Worm (Caenorhabditis elegans) whole organism, young adult: ENCODE measurements around the gene daao-1.

Experiments
- B0261.1 ChIP-seq: sonication (generic microtip); optimal IDR thresholded peaks from 2 replicates; lab custom pipeline; 2016; ENCODE audit warnings: mild to moderate bottlenecking, missing genetic modification characterization, moderate library complexity, missing compliant biosample characterization
- D2030.7 ChIP-seq: fragments of 200-800 bp; sonication (Bioruptor generic); IDR thresholded peaks from 2 replicates; pipeline ENCODE4 v1.3.6; 2022; ENCODE audit warnings: missing genetic modification reagents, missing genetic modification characterization, missing compliant biosample characterization
- F10E7.11 ChIP-seq: sonication (generic microtip); optimal IDR thresholded peaks from 2 replicates; lab custom pipeline; 2017; ENCODE audit warnings: mild to moderate bottlenecking, missing genetic modification characterization, moderate library complexity, missing compliant biosample characterization
- F39B2.1 ChIP-seq: fragments of 200-800 bp; sonication (Bioruptor generic); IDR thresholded peaks from 2 replicates; pipeline ENCODE4 v1.3.6; 2022; ENCODE audit warnings: missing genetic modification reagents, missing genetic modification characterization, missing compliant biosample characterization
- F55B11.4 ChIP-seq: sonication (generic microtip); optimal IDR thresholded peaks from 2 replicates; lab custom pipeline; 2016; ENCODE audit warnings: missing compliant biosample characterization, missing genetic modification characterization, borderline replicate concordance; ENCODE audit not compliant: insufficient read depth
- K12H6.12 ChIP-seq: fragments of 200-800 bp; sonication (Bioruptor generic); optimal IDR thresholded peaks from 2 replicates; lab custom pipeline; 2018; ENCODE audit warnings: mild to moderate bottlenecking, missing genetic modification characterization, missing compliant biosample characterization
- akir-1 ChIP-seq: fragments of 200-800 bp; sonication (Bioruptor generic); optimal IDR thresholded peaks from 2 replicates; lab custom pipeline; 2018; ENCODE audit warnings: mild to moderate bottlenecking, missing genetic modification characterization, moderate library complexity, missing compliant biosample characterization
- atf-7 ChIP-seq: sonication (generic microtip); optimal IDR thresholded peaks from 2 replicates; lab custom pipeline; 2017; ENCODE audit warnings: mild to moderate bottlenecking, missing genetic modification characterization, missing compliant biosample characterization
- athp-1 ChIP-seq: sonication (generic microtip); optimal IDR thresholded peaks from 2 replicates; lab custom pipeline; 2017; ENCODE audit warnings: mild to moderate bottlenecking, missing genetic modification characterization, missing compliant biosample characterization
- attf-6 ChIP-seq: fragments of 200-800 bp; sonication (Bioruptor generic); IDR thresholded peaks from 2 replicates; pipeline ENCODE4 v1.3.6; 2022; ENCODE audit warnings: missing genetic modification reagents, missing genetic modification characterization, missing compliant biosample characterization
- ceh-100 ChIP-seq: fragments of 200-800 bp; sonication (Bioruptor generic); IDR thresholded peaks from 2 replicates; pipeline ENCODE4 v1.3.6; 2022; ENCODE audit warnings: missing genetic modification reagents, missing genetic modification characterization, missing compliant biosample characterization
- ceh-27 ChIP-seq: fragments of 200-800 bp; sonication (Bioruptor generic); optimal IDR thresholded peaks from 2 replicates; lab custom pipeline; 2018; ENCODE audit warnings: mild to moderate bottlenecking, missing genetic modification characterization, moderate library complexity, missing compliant biosample characterization
- ceh-40 ChIP-seq: fragments of 200-800 bp; sonication (Bioruptor generic); IDR thresholded peaks from 2 replicates; pipeline ENCODE4 v1.3.6; 2022; ENCODE audit warnings: missing genetic modification characterization, missing compliant biosample characterization
- ceh-79 ChIP-seq: sonication (generic microtip); optimal IDR thresholded peaks from 2 replicates; lab custom pipeline; 2017; ENCODE audit warnings: mild to moderate bottlenecking, missing genetic modification characterization, missing compliant biosample characterization
- ceh-91 ChIP-seq: fragments of 200-800 bp; sonication (Bioruptor generic); IDR thresholded peaks from 2 replicates; pipeline ENCODE4 v1.3.6; 2022; ENCODE audit warnings: missing genetic modification reagents, missing genetic modification characterization, missing compliant biosample characterization
- die-1 ChIP-seq: sonication (generic microtip); optimal IDR thresholded peaks from 2 replicates; lab custom pipeline; 2016; ENCODE audit warnings: missing genotype, mild to moderate bottlenecking, missing genetic modification characterization, missing compliant biosample characterization
- dpff-1 ChIP-seq: sonication (generic microtip); optimal IDR thresholded peaks from 2 replicates; lab custom pipeline; 2017; ENCODE audit warnings: mild to moderate bottlenecking, missing genetic modification characterization, missing compliant biosample characterization
- egl-18 ChIP-seq: fragments of 200-800 bp; sonication (Bioruptor generic); IDR thresholded peaks from 2 replicates; pipeline ENCODE4 v1.3.6; 2022; ENCODE audit warnings: missing genetic modification reagents, missing genetic modification characterization, missing compliant biosample characterization
- gei-17 ChIP-seq: fragments of 200-800 bp; sonication (Bioruptor generic); optimal IDR thresholded peaks from 2 replicates; lab custom pipeline; 2018; ENCODE audit warnings: mild to moderate bottlenecking, missing genetic modification characterization, missing compliant biosample characterization
- hlh-12 ChIP-seq: sonication (generic microtip); optimal IDR thresholded peaks from 2 replicates; lab custom pipeline; 2016; ENCODE audit warnings: missing genetic modification characterization, missing compliant biosample characterization
- hmg-20 ChIP-seq: fragments of 200-800 bp; sonication (Bioruptor generic); IDR thresholded peaks from 2 replicates; pipeline ENCODE4 v1.3.6; 2022; ENCODE audit warnings: missing genetic modification reagents, missing genetic modification characterization, missing compliant biosample characterization
- lin-26 ChIP-seq: fragments of 200-800 bp; sonication (Bioruptor generic); IDR thresholded peaks from 2 replicates; pipeline ENCODE4 v1.3.6; 2022; ENCODE audit warnings: missing genetic modification reagents, missing genetic modification characterization, missing compliant biosample characterization
- madf-3 ChIP-seq: fragments of 200-800 bp; sonication (Bioruptor generic); IDR thresholded peaks from 2 replicates; pipeline ENCODE4 v1.3.6; 2022; ENCODE audit warnings: missing genetic modification reagents, missing genetic modification characterization, missing compliant biosample characterization
- madf-8 ChIP-seq: fragments of 200-800 bp; sonication (Bioruptor generic); conservative IDR thresholded peaks from 2 replicates; pipeline ENCODE4 v1.3.6; 2022; ENCODE audit warnings: missing genetic modification reagents, missing genetic modification characterization, missing compliant biosample characterization
- mcd-1 ChIP-seq: fragments of 200-800 bp; sonication (Bioruptor generic); IDR thresholded peaks from 2 replicates; pipeline ENCODE4 v1.3.6; 2022; ENCODE audit warnings: missing genetic modification reagents, missing genetic modification characterization, missing compliant biosample characterization
- nfya-1 ChIP-seq: sonication (generic microtip); optimal IDR thresholded peaks from 2 replicates; lab custom pipeline; 2017; ENCODE audit warnings: antibody characterized with exemption, missing compliant biosample characterization, missing genetic modification characterization, borderline replicate concordance; ENCODE audit not compliant: insufficient read depth
- nfya-2 ChIP-seq: fragments of 200-800 bp; sonication (Bioruptor generic); IDR thresholded peaks from 2 replicates; pipeline ENCODE4 v1.3.6; 2022; ENCODE audit warnings: missing genetic modification reagents, missing genetic modification characterization, missing compliant biosample characterization
- nfyb-1 ChIP-seq: fragments of 200-800 bp; sonication (Bioruptor generic); IDR thresholded peaks from 2 replicates; pipeline ENCODE4 v1.3.6; 2022; ENCODE audit warnings: missing genetic modification reagents, missing genetic modification characterization, missing compliant biosample characterization
- nhr-120 ChIP-seq: fragments of 200-800 bp; sonication (Bioruptor generic); IDR thresholded peaks from 2 replicates; pipeline ENCODE4 v1.3.6; 2022; ENCODE audit warnings: missing genetic modification characterization, missing compliant biosample characterization
- nhr-27 ChIP-seq: fragments of 200-800 bp; sonication (Bioruptor generic); optimal IDR thresholded peaks from 2 replicates; lab custom pipeline; 2018; ENCODE audit warnings: mild to moderate bottlenecking, missing genetic modification characterization, moderate library complexity, missing compliant biosample characterization
- nhr-80 ChIP-seq: sonication (generic microtip); optimal IDR thresholded peaks from 2 replicates; lab custom pipeline; 2016; ENCODE audit warnings: missing genetic modification characterization, missing compliant biosample characterization
- nhr-90 ChIP-seq: sonication (generic microtip); optimal IDR thresholded peaks from 2 replicates; lab custom pipeline; 2016; ENCODE audit warnings: missing genotype, mild to moderate bottlenecking, missing genetic modification characterization, missing compliant biosample characterization
- pha-4 ChIP-seq: fragments of 150-350 bp; sonication (generic microtip); optimal IDR thresholded peaks from 2 replicates; lab custom pipeline; 2014; ENCODE audit warnings: missing biosample characterization, missing genetic modification reagents, missing genetic modification characterization
- rec-8 ChIP-seq, 2 experiments: sonication (generic microtip); optimal IDR thresholded peaks; 2 replicates each; lab custom pipeline; 2016; ENCODE audit warnings: mild to moderate bottlenecking in 2 of 2, missing genetic modification characterization in 2 of 2, missing genetic modification reagents in 2 of 2, missing genotype in 2 of 2, missing biosample characterization in 1 of 2, missing compliant biosample characterization in 1 of 2, moderate library complexity in 1 of 2
- rpc-1 ChIP-seq, 2 experiments: fragments of 150-350 bp in 1 of 2; sonication (generic microtip) in 1 of 2; optimal IDR thresholded peaks; 2 replicates each; lab custom pipeline; 2014 to 2018; ENCODE audit warnings: missing biosample characterization in 1 of 2, missing genetic modification characterization in 1 of 2, missing genetic modification reagents in 1 of 2, missing genotype in 1 of 2
- sea-2 ChIP-seq: fragments of 200-800 bp; sonication (Bioruptor generic); IDR thresholded peaks from 2 replicates; pipeline ENCODE4 v1.3.6; 2022; ENCODE audit warnings: missing genetic modification characterization, missing compliant biosample characterization
- snpc-1.1 ChIP-seq: sonication (generic microtip); optimal IDR thresholded peaks from 2 replicates; lab custom pipeline; 2017; ENCODE audit warnings: missing genetic modification characterization, mild to moderate bottlenecking, missing compliant biosample characterization, antibody characterized with exemption, moderate library complexity, missing genotype, missing genetic modification reagents; ENCODE audit not compliant: insufficient read depth
- snpc-3.4 ChIP-seq: sonication (generic microtip); optimal IDR thresholded peaks from 2 replicates; lab custom pipeline; 2017; ENCODE audit warnings: missing genetic modification characterization, mild to moderate bottlenecking, missing compliant biosample characterization, antibody characterized with exemption, moderate library complexity, missing genotype, missing genetic modification reagents
- sptf-2 ChIP-seq: fragments of 200-800 bp; sonication (Bioruptor generic); optimal IDR thresholded peaks from 2 replicates; lab custom pipeline; 2018; ENCODE audit warnings: mild to moderate bottlenecking, missing genetic modification characterization, missing compliant biosample characterization
- tbp1 ChIP-seq: fragments of 200-800 bp; sonication (Bioruptor generic); optimal IDR thresholded peaks from 2 replicates; lab custom pipeline; 2018; ENCODE audit warnings: mild to moderate bottlenecking, missing genetic modification characterization, missing compliant biosample characterization
- tbx-9 ChIP-seq: sonication (generic microtip); optimal IDR thresholded peaks from 2 replicates; lab custom pipeline; 2016; ENCODE audit warnings: borderline replicate concordance, missing genetic modification characterization, inconsistent platforms, missing compliant biosample characterization
- tlf-1 ChIP-seq: fragments of 200-800 bp; sonication (Bioruptor generic); optimal IDR thresholded peaks from 2 replicates; lab custom pipeline; 2018; ENCODE audit warnings: mild to moderate bottlenecking, missing genetic modification characterization, missing compliant biosample characterization
- unc-62 ChIP-seq: fragments of 150-350 bp; optimal IDR thresholded peaks from 2 replicates; lab custom pipeline; 2014; ENCODE audit warnings: missing biosample characterization, missing genetic modification reagents, missing genetic modification characterization
- xnd-1 ChIP-seq: sonication (generic microtip); optimal IDR thresholded peaks from 2 replicates; lab custom pipeline; 2016; ENCODE audit warnings: missing genotype, missing genetic modification reagents, missing genetic modification characterization, missing compliant biosample characterization
- ztf-18 ChIP-seq: sonication (generic microtip); optimal IDR thresholded peaks from 2 replicates; lab custom pipeline; 2016; ENCODE audit warnings: missing genotype, mild to moderate bottlenecking, missing genetic modification characterization, missing compliant biosample characterization
- ztf-28 ChIP-seq: fragments of 200-800 bp; sonication (Bioruptor generic); IDR thresholded peaks from 2 replicates; pipeline ENCODE4 v1.3.6; 2022; ENCODE audit warnings: missing genetic modification reagents, missing genetic modification characterization, missing compliant biosample characterization

Gene daao-1

DNA sequence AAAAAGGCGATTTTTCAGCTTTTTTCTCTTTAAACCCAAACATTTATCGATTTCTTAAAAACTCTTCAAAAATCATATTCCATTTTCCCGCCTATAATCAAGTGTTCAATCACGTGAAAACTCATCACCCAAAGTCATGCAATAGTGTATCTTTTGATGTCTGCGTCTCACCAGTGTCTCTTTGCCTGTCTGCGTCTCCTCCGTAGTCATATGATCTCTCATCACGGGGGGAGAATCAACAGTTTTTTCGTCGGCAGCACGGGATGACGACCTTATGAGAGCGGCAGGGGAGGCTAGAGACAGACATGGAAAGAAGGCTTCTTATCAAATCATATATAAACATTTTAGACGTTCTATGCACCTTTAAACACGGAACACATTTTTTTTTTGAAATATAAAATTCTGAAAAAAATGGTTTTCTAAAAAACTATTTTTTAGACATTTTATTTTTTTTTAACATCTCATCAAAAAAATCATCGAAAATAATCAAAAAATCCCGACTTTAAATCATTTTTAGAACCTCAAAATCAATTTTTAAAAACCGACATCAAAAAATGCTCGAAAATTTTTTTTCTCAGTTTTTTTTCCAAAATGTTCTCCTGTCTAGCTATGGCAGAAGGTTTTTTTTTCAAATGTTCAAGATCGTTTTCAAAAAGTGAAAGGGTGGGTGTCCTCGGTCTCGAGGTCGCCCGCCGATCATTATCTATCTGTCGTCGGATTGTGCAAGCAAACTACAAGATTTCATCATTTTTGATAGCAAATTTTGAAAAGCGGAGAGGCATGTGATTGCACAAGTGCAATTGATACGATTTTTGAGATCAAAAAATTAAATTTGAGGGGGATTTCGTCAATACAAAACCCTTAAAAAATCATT lies 11.8 kb upstream of the daao-1 start (continued):
- TF ChIP-seq F10E7.11 (peak; percentile 91), sea-2 (peak; percentile 97), mcd-1 (peak; percentile 91), madf-8 (no peak), die-1 (tag; lab: Kevin White, UChicago) (peak; percentile 70), nhr-120 (GFP tag; lab: Robert Waterston, UW) (peak; percentile 59; the same call in 1 of the 2 replicates), akir-1 (peak; percentile 90), ceh-100 (GFP tag; lab: Robert Waterston, UW) (peak; percentile 77), xnd-1 (tag; lab: Kevin White, UChicago) (no peak), unc-62 (GFP tag; lab: Kevin White, UChicago) (peak; percentile 62), attf-6 (peak; percentile 62), nhr-90 (peak; percentile 89), hlh-12 (tag; lab: Kevin White, UChicago) (no peak), rpc-1 (optimal IDR thresholded peaks at IDR 0.05; lab: Kevin White, UChicago) (no peak), rpc-1 (tag; optimal IDR thresholded peaks at IDR 0.05; lab: Kevin White, UChicago) (no peak), ceh-40 (GFP tag; lab: Robert Waterston, UW) (peak; percentile 63; the same call in 1 of the 2 replicates), madf-3 (peak; percentile 93), ceh-91 (GFP tag; lab: Robert Waterston, UW) (peak; percentile 51), nhr-27 (tag; lab: Kevin White, UChicago) (no peak), dpff-1 (peak; percentile 54), egl-18 (GFP tag; lab: Robert Waterston, UW) (peak; percentile 84), nfyb-1 (peak; percentile 97), ztf-18 (peak; percentile 68), athp-1 (tag; lab: Kevin White, UChicago) (peak; percentile 97), B0261.1 (tag; lab: Kevin White, UChicago) (peak; percentile 19), nhr-80 (tag; lab: Kevin White, UChicago) (peak; percentile 96), ceh-27 (GFP tag; lab: Kevin White, UChicago) (peak; percentile 94), F55B11.4 (tag; lab: Kevin White, UChicago) (no peak), tlf-1 (GFP tag; lab: Kevin White, UChicago) (peak; percentile 97), tbp1 (GFP tag; lab: Kevin White, UChicago) (peak; percentile 76), atf-7 (peak; percentile 98), nfya-1 (no peak), lin-26 (GFP tag; lab: Robert Waterston, UW) (peak; percentile 88), D2030.7 (no peak), rec-8 (tag; optimal IDR thresholded peaks at IDR 0.05; lab: Kevin White, UChicago) (no peak), pha-4 (tag; lab: Kevin White, UChicago) (peak; percentile 93), ceh-79 (tag; lab: Kevin White, UChicago) (peak; percentile 90), hmg-20 (GFP tag; lab: Robert Waterston, UW) (peak; percentile 67; the same call in 1 of the 2 replicates), nfya-2 (GFP tag; lab: Robert Waterston, UW) (no peak), F39B2.1 (GFP tag; lab: Robert Waterston, UW) (peak; percentile 69), K12H6.12 (peak; percentile 93), sptf-2 (GFP tag; lab: Kevin White, UChicago) (no peak), gei-17 (peak; percentile 88), snpc-3.4 (no peak), snpc-1.1 (tag; lab: Kevin White, UChicago) (no peak), ztf-28 (GFP tag; lab: Robert Waterston, UW) (0 out of 2 replicates have a peak, but pooled peaks have one; percentile 38), tbx-9 (tag; lab: Kevin White, UChicago) (no peak)
